Fruit fly (Drosophila melanogaster) whole organism, embryonic: Measurements from ENCODE around the gene Ykt6.
A peak's percentile ranks its signal among the peaks of the same experiment; 100 is the strongest.

Experiments
- Atf-2 ChIP-seq: fragments of 200-800 bp; sonication (Bioruptor generic); optimal IDR thresholded peaks from 2 replicates; lab custom pipeline; 2016; ENCODE audit warnings: missing biosample characterization, missing genetic modification characterization
- CG10274 ChIP-seq: fragments of 200-800 bp; sonication (Bioruptor generic); optimal IDR thresholded peaks from 3 replicates; lab custom pipeline; 2017; ENCODE audit warnings: missing biosample characterization, mild to moderate bottlenecking, missing genetic modification characterization
- CG10565 ChIP-seq: fragments of 200-800 bp; sonication (Bioruptor generic); optimal IDR thresholded peaks from 3 replicates; lab custom pipeline; 2016; ENCODE audit warnings: missing biosample characterization, mild to moderate bottlenecking, missing genetic modification characterization
- CG11085 ChIP-seq: fragments of 200-800 bp; sonication (Bioruptor generic); IDR thresholded peaks from 2 replicates; pipeline ENCODE4 v1.3.6; 2022; ENCODE audit warnings: missing biosample characterization, missing genetic modification characterization
- CG11247 ChIP-seq: fragments of 200-800 bp; sonication (Bioruptor generic); IDR thresholded peaks from 2 replicates; pipeline ENCODE4 v1.3.6; 2022; ENCODE audit warnings: missing biosample characterization, missing genetic modification characterization
- CG12769 ChIP-seq: fragments of 200-800 bp; sonication (Bioruptor generic); optimal IDR thresholded peaks from 2 replicates; lab custom pipeline; 2019; ENCODE audit warnings: missing biosample characterization, mild to moderate bottlenecking, missing genetic modification characterization, moderate library complexity
- CG15601 ChIP-seq: fragments of 200-800 bp; sonication (Bioruptor generic); optimal IDR thresholded peaks from 3 replicates; lab custom pipeline; 2019; ENCODE audit warnings: missing biosample characterization, mild to moderate bottlenecking, missing genetic modification characterization, moderate library complexity
- CG16813 ChIP-seq: fragments of 200-800 bp; sonication (Bioruptor generic); IDR thresholded peaks from 3 replicates; pipeline ENCODE4 v1.3.6; 2022; ENCODE audit warnings: missing biosample characterization, missing genetic modification characterization; ENCODE audit not compliant: partially characterized antibody
- CG16815 ChIP-seq: fragments of 200-800 bp; sonication (Bioruptor generic); optimal IDR thresholded peaks from 3 replicates; lab custom pipeline; 2017; ENCODE audit warnings: missing biosample characterization, mild to moderate bottlenecking, missing genetic modification characterization
- CG17385 ChIP-seq: fragments of 200-800 bp; sonication (Bioruptor generic); optimal IDR thresholded peaks from 3 replicates; lab custom pipeline; 2018; ENCODE audit warnings: missing biosample characterization, mild to moderate bottlenecking, missing genetic modification characterization
- CG30403 ChIP-seq: fragments of 200-800 bp; sonication (Bioruptor generic); optimal IDR thresholded peaks from 3 replicates; lab custom pipeline; 2016; ENCODE audit warnings: missing biosample characterization, missing genetic modification characterization
- CG4707 ChIP-seq: fragments of 200-800 bp; sonication (Bioruptor generic); optimal IDR thresholded peaks from 2 replicates; lab custom pipeline; 2018; ENCODE audit warnings: missing biosample characterization, mild to moderate bottlenecking, missing genetic modification characterization, moderate library complexity
- CG4730 ChIP-seq: fragments of 200-800 bp; sonication (Bioruptor generic); IDR thresholded peaks from 2 replicates; pipeline ENCODE4 v1.3.6; 2022; ENCODE audit warnings: missing biosample characterization, missing genetic modification characterization
- CG6791 ChIP-seq: fragments of 200-800 bp; sonication (Bioruptor generic); IDR thresholded peaks from 3 replicates; pipeline ENCODE4 v1.3.6; 2022; ENCODE audit warnings: missing biosample characterization, missing genetic modification characterization; ENCODE audit not compliant: partially characterized antibody
- CG7963 ChIP-seq: fragments of 200-800 bp; sonication (Bioruptor generic); IDR thresholded peaks from 3 replicates; pipeline ENCODE4 v1.3.6; 2022; ENCODE audit warnings: missing biosample characterization, missing genetic modification characterization; ENCODE audit not compliant: partially characterized antibody
- CG8089 ChIP-seq: fragments of 200-800 bp; sonication (Bioruptor generic); optimal IDR thresholded peaks from 3 replicates; lab custom pipeline; 2016; ENCODE audit warnings: missing biosample characterization, missing genetic modification characterization
- CG8281 ChIP-seq: fragments of 200-800 bp; sonication (Bioruptor generic); optimal IDR thresholded peaks from 2 replicates; lab custom pipeline; 2018; ENCODE audit warnings: missing biosample characterization, mild to moderate bottlenecking, missing genetic modification characterization, moderate library complexity
- CG8478 ChIP-seq: fragments of >200 bp; optimal IDR thresholded peaks from 2 replicates; lab custom pipeline; 2018
- Camta ChIP-seq: fragments of 200-800 bp; sonication (Bioruptor generic); optimal IDR thresholded peaks from 2 replicates; lab custom pipeline; 2016; ENCODE audit warnings: missing biosample characterization, missing genetic modification characterization
- Deaf1 ChIP-seq: fragments of 200-800 bp; optimal IDR thresholded peaks from 3 replicates; lab custom pipeline; 2019; ENCODE audit warnings: missing biosample characterization, mild to moderate bottlenecking, missing genetic modification characterization, moderate library complexity
- Dek ChIP-seq: fragments of 200-800 bp; sonication (Bioruptor generic); optimal IDR thresholded peaks from 3 replicates; lab custom pipeline; 2019; ENCODE audit warnings: missing biosample characterization, mild to moderate bottlenecking, missing genetic modification characterization, moderate library complexity
- Ets97D ChIP-seq: fragments of 200-800 bp; sonication (Bioruptor generic); optimal IDR thresholded peaks from 3 replicates; lab custom pipeline; 2016; ENCODE audit warnings: missing biosample characterization, missing genetic modification characterization
- Fer2 ChIP-seq: fragments of 200-800 bp; sonication (Bioruptor generic); optimal IDR thresholded peaks from 2 replicates; lab custom pipeline; 2018; ENCODE audit warnings: missing biosample characterization, mild to moderate bottlenecking, missing genetic modification characterization, moderate library complexity
- HmgD ChIP-seq: fragments of 200-800 bp; sonication (Bioruptor generic); optimal IDR thresholded peaks from 3 replicates; lab custom pipeline; 2016; ENCODE audit warnings: missing biosample characterization, missing genetic modification characterization
- Lhr ChIP-seq: fragments of 200-800 bp; sonication (Bioruptor generic); optimal IDR thresholded peaks from 3 replicates; lab custom pipeline; 2017; ENCODE audit warnings: mild to moderate bottlenecking, missing biosample characterization, missing genetic modification reagents, missing genetic modification characterization
- Opbp ChIP-seq: fragments of 200-800 bp; sonication (Bioruptor generic); IDR thresholded peaks from 3 replicates; pipeline ENCODE4 v1.3.6; 2022; ENCODE audit warnings: missing biosample characterization, missing genetic modification characterization; ENCODE audit not compliant: partially characterized antibody
- Rx ChIP-seq: fragments of 200-800 bp; sonication (Bioruptor generic); IDR thresholded peaks from 2 replicates; pipeline ENCODE4 v1.3.6; 2022; ENCODE audit warnings: missing biosample characterization, missing genetic modification characterization
- Stat92E ChIP-seq, 3 experiments: fragments of >200 bp in 2 of 3; fragments of 200-800 bp in 1 of 3; sonication (Bioruptor generic) in 1 of 3; optimal IDR thresholded peaks; 2 replicates each; lab custom pipeline; 2017 to 2019; ENCODE audit warnings: missing biosample characterization in 3 of 3, missing genetic modification characterization in 3 of 3, mild to moderate bottlenecking in 1 of 3, moderate library complexity in 1 of 3
- Xbp1 ChIP-seq: fragments of 200-800 bp; sonication (Bioruptor generic); optimal IDR thresholded peaks from 3 replicates; lab custom pipeline; 2016; ENCODE audit warnings: missing biosample characterization, mild to moderate bottlenecking, missing genetic modification characterization
- al ChIP-seq: fragments of 200-800 bp; sonication (Bioruptor generic); IDR thresholded peaks from 2 replicates; pipeline ENCODE4 v1.3.6; 2022; ENCODE audit warnings: missing biosample characterization, missing genetic modification characterization
- aop ChIP-seq: fragments of 200-800 bp; sonication (Bioruptor generic); IDR thresholded peaks from 2 replicates; pipeline ENCODE4 v1.3.6; 2022; ENCODE audit warnings: missing biosample characterization, missing genetic modification characterization
- cg ChIP-seq: fragments of 200-800 bp; sonication (Bioruptor generic); optimal IDR thresholded peaks from 3 replicates; lab custom pipeline; 2019; ENCODE audit warnings: missing biosample characterization, mild to moderate bottlenecking, missing genetic modification characterization, moderate library complexity
- chm ChIP-seq: fragments of 200-800 bp; sonication (Bioruptor generic); IDR thresholded peaks from 2 replicates; pipeline ENCODE4 v1.3.6; 2022; ENCODE audit warnings: missing biosample characterization, missing genetic modification characterization
- dati ChIP-seq: fragments of 200-800 bp; sonication (Bioruptor generic); IDR thresholded peaks from 2 replicates; pipeline ENCODE4 v1.3.6; 2022; ENCODE audit warnings: missing biosample characterization, missing genetic modification characterization
- dmrt99B ChIP-seq: fragments of 200-800 bp; sonication (Bioruptor generic); optimal IDR thresholded peaks from 2 replicates; lab custom pipeline; 2018; ENCODE audit warnings: missing biosample characterization, mild to moderate bottlenecking, missing genetic modification characterization, moderate library complexity
- emc ChIP-seq: fragments of 200-800 bp; sonication (Bioruptor generic); optimal IDR thresholded peaks from 2 replicates; lab custom pipeline; 2016; ENCODE audit warnings: missing biosample characterization, missing genetic modification characterization
- ems ChIP-seq: fragments of 200-800 bp; sonication (Bioruptor generic); optimal IDR thresholded peaks from 3 replicates; lab custom pipeline; 2016; ENCODE audit warnings: missing biosample characterization, missing genetic modification characterization
- gcm2 ChIP-seq: fragments of 200-800 bp; sonication (Bioruptor generic); optimal IDR thresholded peaks from 2 replicates; lab custom pipeline; 2016; ENCODE audit warnings: missing biosample characterization, missing genetic modification characterization
- h ChIP-seq: fragments of >200 bp; optimal IDR thresholded peaks from 2 replicates; lab custom pipeline; 2017
- otp ChIP-seq: fragments of 200-800 bp; sonication (Bioruptor generic); IDR thresholded peaks from 3 replicates; pipeline ENCODE4, ENCODE4 v1.3.6; 2022; ENCODE audit warnings: missing biosample characterization, missing genetic modification characterization
- pan ChIP-seq, 4 experiments: fragments of >200 bp in 3 of 4; fragments of 200-800 bp in 1 of 4; sonication (Bioruptor generic) in 1 of 4; optimal IDR thresholded peaks in 3 of 4; IDR thresholded peaks in 1 of 4; 2 replicates each; pipeline versions ENCODE4 v1.3.6 to Lab custom; 2017 to 2022; ENCODE audit warnings: missing biosample characterization in 2 of 4, missing genetic modification characterization in 2 of 4, mixed read lengths in 1 of 4
- rib ChIP-seq: fragments of 200-800 bp; sonication (Bioruptor generic); IDR thresholded peaks from 2 replicates; pipeline ENCODE4 v1.3.6; 2022; ENCODE audit warnings: missing biosample characterization, missing genetic modification characterization
- run ChIP-seq: fragments of 200-800 bp; sonication (Bioruptor generic); optimal IDR thresholded peaks from 3 replicates; lab custom pipeline; 2018; ENCODE audit warnings: missing biosample characterization, mild to moderate bottlenecking, missing genetic modification characterization
- sens ChIP-seq: fragments of 200-800 bp; sonication (Bioruptor generic); peaks from one replicate; lab custom pipeline; 2016; ENCODE audit warnings: missing biosample characterization, missing genetic modification characterization
- slbo ChIP-seq: fragments of 200-800 bp; sonication (Bioruptor generic); IDR thresholded peaks from 2 replicates; pipeline ENCODE4 v1.3.6; 2022; ENCODE audit warnings: missing biosample characterization, missing genetic modification characterization
- tio ChIP-seq: fragments of 200-800 bp; sonication (Bioruptor generic); optimal IDR thresholded peaks from 2 replicates; lab custom pipeline; 2017; ENCODE audit warnings: missing biosample characterization, missing genetic modification characterization, inconsistent platforms
- trh ChIP-seq: fragments of 200-800 bp; sonication (Bioruptor generic); optimal IDR thresholded peaks from 2 replicates; lab custom pipeline; 2016; ENCODE audit warnings: missing biosample characterization, missing genetic modification characterization
- usp ChIP-seq: fragments of >200 bp; optimal IDR thresholded peaks from 2 replicates; lab custom pipeline; 2017; ENCODE audit warnings: missing biosample characterization, missing genetic modification characterization
- zen2 ChIP-seq: fragments of 200-800 bp; sonication (Bioruptor generic); IDR thresholded peaks from 3 replicates; pipeline ENCODE4 v1.3.6; 2022; ENCODE audit warnings: missing biosample characterization, missing genetic modification characterization; ENCODE audit not compliant: partially characterized antibody

The Ykt6 gene

DNA sequence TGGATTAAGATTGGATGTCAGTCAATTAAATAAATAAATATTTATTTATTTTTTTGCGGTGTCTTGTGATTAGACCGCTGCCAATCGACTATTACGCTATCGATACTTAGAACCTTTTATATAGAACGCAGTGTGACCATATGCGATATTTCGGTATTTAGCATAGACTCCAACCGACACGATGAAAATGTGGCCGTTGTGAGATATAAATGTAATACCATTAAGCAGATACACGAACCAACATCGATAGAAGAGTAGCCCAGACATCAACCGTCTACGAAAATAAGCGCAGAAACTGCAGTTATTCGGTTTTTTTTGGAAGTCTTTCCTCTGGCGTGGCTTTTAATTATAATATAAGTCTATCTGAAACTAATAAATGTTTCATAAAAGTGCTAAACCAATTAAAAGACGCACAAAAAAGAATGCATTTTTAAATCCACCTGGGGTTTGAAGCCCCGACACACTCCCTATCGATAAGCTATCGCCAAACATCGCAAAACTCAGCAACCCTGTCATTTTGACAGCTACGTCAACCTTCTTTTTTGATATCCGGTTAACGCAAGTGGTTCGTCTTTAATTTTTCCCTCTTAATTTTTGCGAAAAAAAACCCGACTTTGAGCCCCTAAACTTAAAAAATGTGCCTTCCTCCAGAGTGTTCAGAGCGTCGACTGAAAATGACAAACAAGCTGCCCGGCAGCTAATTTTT, 13.2 kb downstream of the Ykt6 start, which contains the start of the genes Dhdds and RpS14a (continued):
- TF ChIP-seq Camta (GFP tag; lab: Kevin White, UChicago), result peak; percentile 59
- TF ChIP-seq h (lab: Kevin White, UChicago), result no peak
- peak; percentile 39; the same call in 1 of the 3 replicates for TF ChIP-seq otp (GFP tag; lab: Robert Waterston, UW)
- TF ChIP-seq CG4707 (GFP tag; lab: Kevin White, UChicago), result peak; percentile 38
- TF ChIP-seq CG4730, result no peak
- TF ChIP-seq ems (GFP tag; lab: Kevin White, UChicago), result no peak
- TF ChIP-seq CG16815, result peak; percentile 29
- no peak for TF ChIP-seq CG11247 (GFP tag; lab: Robert Waterston, UW)
- TF ChIP-seq CG11085 (GFP tag; lab: Robert Waterston, UW), result no peak
- TF ChIP-seq sens (GFP tag; lab: Kevin White, UChicago), result peak; percentile 89
- peak; percentile 11; the same call in 1 of the 2 replicates for TF ChIP-seq Rx (GFP tag; lab: Robert Waterston, UW)
- TF ChIP-seq Deaf1 (tag; lab: Kevin White, UChicago), result no peak
- peak; percentile 17 for TF ChIP-seq Atf-2 (GFP tag; lab: Kevin White, UChicago)
- TF ChIP-seq HmgD (GFP tag; lab: Kevin White, UChicago), result peak; percentile 1
- TF ChIP-seq usp (GFP tag; lab: Kevin White, UChicago), result no peak
- peak; percentile 40 for TF ChIP-seq emc
- TF ChIP-seq CG30403 (GFP tag; lab: Kevin White, UChicago), result peak; percentile 61
- no peak for TF ChIP-seq tio (GFP tag; lab: Kevin White, UChicago)
- TF ChIP-seq al (GFP tag; lab: Robert Waterston, UW), result no peak
- TF ChIP-seq trh (GFP tag; lab: Kevin White, UChicago), result peak; percentile 52
- TF ChIP-seq run, result no peak
- peak; percentile 11 for TF ChIP-seq CG8089 (GFP tag; lab: Kevin White, UChicago)
- TF ChIP-seq CG6791 (GFP tag; lab: Robert Waterston, UW), result peak; percentile 71; the same call in 2 of the 3 replicates
- TF ChIP-seq pan (optimal IDR thresholded peaks at IDR 0.05; lab: Kevin White, UChicago), result no peak
- TF ChIP-seq pan (GFP tag; optimal IDR thresholded peaks at IDR 0.05 in 1 of 2, IDR thresholded peaks at IDR 0.05 in 1 of 2), result peak in 1 of 2 experiments; percentile 26
- TF ChIP-seq Stat92E (GFP tag; optimal IDR thresholded peaks at IDR 0.05; lab: Kevin White, UChicago), result peak in 1 of 3 experiments; percentile 44
- TF ChIP-seq chm (GFP tag; lab: Robert Waterston, UW), result no peak; the same call in 1 of the 2 replicates
- no peak for TF ChIP-seq aop
- TF ChIP-seq CG10274 (GFP tag; lab: Kevin White, UChicago), result peak; percentile 33
- no peak for TF ChIP-seq Dek (tag; lab: Kevin White, UChicago)
- peak; percentile 90 for TF ChIP-seq Lhr (GFP tag; lab: Kevin White, UChicago)
- peak; percentile 74 for TF ChIP-seq CG15601 (tag; lab: Kevin White, UChicago)
- TF ChIP-seq CG12769 (tag; lab: Kevin White, UChicago), result no peak
- no peak; the same call in 1 of the 2 replicates for TF ChIP-seq slbo (GFP tag; lab: Robert Waterston, UW)
- TF ChIP-seq Xbp1 (GFP tag; lab: Kevin White, UChicago), result peak; percentile 47
- peak; percentile 86 for TF ChIP-seq CG8478 (lab: Kevin White, UChicago)
- TF ChIP-seq Opbp, result peak; percentile 68
- peak; percentile 72; the same call in 2 of the 3 replicates for TF ChIP-seq zen2 (GFP tag; lab: Robert Waterston, UW)
- TF ChIP-seq Ets97D (GFP tag; lab: Kevin White, UChicago), result peak; percentile 99
- no peak for TF ChIP-seq gcm2 (GFP tag; lab: Kevin White, UChicago)
- TF ChIP-seq dmrt99B (tag; lab: Kevin White, UChicago), result no peak
- no peak for TF ChIP-seq CG10565 (GFP tag; lab: Kevin White, UChicago)
- no peak for TF ChIP-seq CG8281 (tag; lab: Kevin White, UChicago)
- no peak for TF ChIP-seq dati (GFP tag; lab: Robert Waterston, UW)
- TF ChIP-seq Fer2 (tag; lab: Kevin White, UChicago), result no peak
- peak; percentile 44; the same call in 1 of the 3 replicates for TF ChIP-seq CG7963 (GFP tag; lab: Robert Waterston, UW)
- peak; percentile 67 for TF ChIP-seq CG17385
- TF ChIP-seq CG16813 (GFP tag; lab: Robert Waterston, UW), result peak; percentile 83
- no peak for TF ChIP-seq cg (GFP tag; lab: Kevin White, UChicago)
- no peak for TF ChIP-seq rib (GFP tag; lab: Robert Waterston, UW)
